Fruit fly (Drosophila melanogaster): ENCODE data around the gene CG8001.
A peak's percentile ranks its signal among the peaks of the same experiment; 100 is the strongest.

CG8001 gene

dm6 chr3L:1755458-1755984 is 438 bp upstream of the CG8001 start, which contains the start of gene Cht2 (continued):
- no peak for TF ChIP-seq CG34376 (GFP tag; optimal IDR thresholded peaks at IDR 0.05)
- 0 out of 2 replicates have a peak, but pooled peaks have one; percentile 11 for TF ChIP-seq CG16779 (GFP tag; IDR thresholded peaks at IDR 0.05)
- TF ChIP-seq Myb (GFP tag; optimal IDR thresholded peaks at IDR 0.05), result no peak
- TF ChIP-seq grn (GFP tag; optimal IDR thresholded peaks at IDR 0.05), result no peak
- no peak for TF ChIP-seq lola (GFP tag; optimal IDR thresholded peaks at IDR 0.05)
- TF ChIP-seq Adf1 (GFP tag; IDR thresholded peaks at IDR 0.05), result peak; percentile 33; the same call in 1 of the 2 replicates
- TF ChIP-seq Hr78 (GFP tag; optimal IDR thresholded peaks at IDR 0.05), result peak in 1 of 2 experiments; percentile 66
- TF ChIP-seq YL-1 (GFP tag; optimal IDR thresholded peaks at IDR 0.05), result no peak
- TF ChIP-seq ERR (GFP tag; optimal IDR thresholded peaks at IDR 0.05), result no peak
- TF ChIP-seq CG10543 (GFP tag; optimal IDR thresholded peaks at IDR 0.05), result peak; percentile 73
- no peak for TF ChIP-seq fru (optimal IDR thresholded peaks at IDR 0.05)
- TF ChIP-seq NC2α (GFP tag; optimal IDR thresholded peaks at IDR 0.05), result no peak
- TF ChIP-seq org-1 (GFP tag; optimal IDR thresholded peaks at IDR 0.05), result no peak
- TF ChIP-seq CG6854 (GFP tag; optimal IDR thresholded peaks at IDR 0.05), result peak; percentile 23
- TF ChIP-seq knrl (GFP tag; IDR thresholded peaks at IDR 0.05; ENCODE audit: partially characterized antibody), result no peak
- no peak for TF ChIP-seq tx (GFP tag; optimal IDR thresholded peaks at IDR 0.05)
- no peak for TF ChIP-seq NK7.1 (GFP tag; optimal IDR thresholded peaks at IDR 0.05)
- TF ChIP-seq gro (GFP tag; optimal IDR thresholded peaks at IDR 0.05), result no peak
- no peak for TF ChIP-seq CG17912 (GFP tag; optimal IDR thresholded peaks at IDR 0.05)
- no peak for TF ChIP-seq Gug (GFP tag; IDR thresholded peaks at IDR 0.05)
- no peak for TF ChIP-seq Poxn (GFP tag; IDR thresholded peaks at IDR 0.05)
- peak; percentile 9 for TF ChIP-seq Hmr (GFP tag; optimal IDR thresholded peaks at IDR 0.05)
- TF ChIP-seq jumu (GFP tag; optimal IDR thresholded peaks at IDR 0.05), result no peak
- TF ChIP-seq pros (GFP tag; optimal IDR thresholded peaks at IDR 0.05), result peak; percentile 91
- TF ChIP-seq HmgZ (tag; optimal IDR thresholded peaks at IDR 0.05), result no peak
- TF ChIP-seq chm (GFP tag; IDR thresholded peaks at IDR 0.05), result 0 out of 2 replicates have a peak, but pooled peaks have one; percentile 12
- TF ChIP-seq gsb-n (tag; optimal IDR thresholded peaks at IDR 0.05), result no peak

- TF ChIP-seq Drgx (GFP tag; IDR thresholded peaks at IDR 0.05) (no peak), rib (GFP tag; IDR thresholded peaks at IDR 0.05) (no peak), dpn (GFP tag; optimal IDR thresholded peaks at IDR 0.05) (no peak), CG6689 (GFP tag; IDR thresholded peaks at IDR 0.05) (no peak), inv (GFP tag; IDR thresholded peaks at IDR 0.05; ENCODE audit: partially characterized antibody) (no peak), gce (GFP tag; IDR thresholded peaks at IDR 0.05) (no peak)
Observed at dm6 chr3L:1771658-1772057, 15.7 kb downstream of the CG8001 start, which contains the start of gene Dhc62B. Gene Dhc62B (minus strand): TSS chr3L:1771758.

dm6 chr3L:1772593-1772992 is 16.6 kb downstream of the CG8001 start:
- TF ChIP-seq zen (tag; optimal IDR thresholded peaks at IDR 0.05) (peak; percentile 72), CG15479 (GFP tag; optimal IDR thresholded peaks at IDR 0.05) (peak; percentile 84), CG4424 (GFP tag; optimal IDR thresholded peaks at IDR 0.05) (no peak)
